Fruit fly (Drosophila melanogaster) whole organism, embryonic: Measurements from ENCODE around the gene Sec61alpha.

ENCODE experiments used
- CG10543 ChIP-seq: fragments of 200-800 bp; sonication (Bioruptor generic); optimal IDR thresholded peaks from 3 replicates; lab custom pipeline; 2017; ENCODE audit warnings: missing biosample characterization, mild to moderate bottlenecking, missing genetic modification characterization, moderate library complexity
- CG10959 ChIP-seq: fragments of 200-800 bp; sonication (Bioruptor generic); IDR thresholded peaks from 2 replicates; pipeline ENCODE4 v1.3.6; 2022; ENCODE audit warnings: missing biosample characterization, missing genetic modification characterization
- CG12219 ChIP-seq: fragments of 200-800 bp; sonication (Bioruptor generic); optimal IDR thresholded peaks from 3 replicates; lab custom pipeline; 2018; ENCODE audit warnings: missing biosample characterization, mild to moderate bottlenecking, missing genetic modification characterization
- CG12299 ChIP-seq: fragments of 200-800 bp; sonication (Bioruptor generic); optimal IDR thresholded peaks from 2 replicates; lab custom pipeline; 2018; ENCODE audit warnings: missing biosample characterization, mild to moderate bottlenecking, missing genetic modification characterization
- CG12391 ChIP-seq: fragments of 200-800 bp; sonication (Bioruptor generic); optimal IDR thresholded peaks from 3 replicates; lab custom pipeline; 2018; ENCODE audit warnings: missing biosample characterization, mild to moderate bottlenecking, missing genetic modification characterization, moderate library complexity
- CG14441 ChIP-seq: fragments of 200-800 bp; sonication (Bioruptor generic); IDR thresholded peaks from 2 replicates; pipeline ENCODE4 v1.3.6; 2022; ENCODE audit warnings: missing biosample characterization, missing genetic modification characterization
- CG15479 ChIP-seq: fragments of 200-800 bp; sonication (Bioruptor generic); optimal IDR thresholded peaks from 3 replicates; lab custom pipeline; 2019; ENCODE audit warnings: missing biosample characterization, mild to moderate bottlenecking, missing genetic modification characterization, moderate library complexity
- CG17568 ChIP-seq: fragments of 200-800 bp; sonication (Bioruptor generic); optimal IDR thresholded peaks from 2 replicates; lab custom pipeline; 2018; ENCODE audit warnings: missing biosample characterization, mild to moderate bottlenecking, missing genetic modification characterization, moderate library complexity
- CG1792 ChIP-seq: fragments of 200-800 bp; sonication (Bioruptor generic); optimal IDR thresholded peaks from 2 replicates; lab custom pipeline; 2016; ENCODE audit warnings: missing biosample characterization, missing genetic modification characterization
- CG1832 ChIP-seq: fragments of 200-800 bp; sonication (Bioruptor generic); optimal IDR thresholded peaks from 2 replicates; lab custom pipeline; 2017; ENCODE audit warnings: missing biosample characterization, mild to moderate bottlenecking, missing genetic modification characterization, inconsistent platforms
- CG2199 ChIP-seq: fragments of 200-800 bp; sonication (Bioruptor generic); IDR thresholded peaks from 3 replicates; pipeline ENCODE4 v1.3.6; 2022; ENCODE audit warnings: missing biosample characterization, missing genetic modification characterization
- CG30020 ChIP-seq: fragments of 200-800 bp; optimal IDR thresholded peaks from 2 replicates; lab custom pipeline; 2019; ENCODE audit warnings: missing biosample characterization, mild to moderate bottlenecking, missing genetic modification characterization, moderate library complexity
- CG4820 ChIP-seq: fragments of 200-800 bp; sonication (Bioruptor generic); optimal IDR thresholded peaks from 3 replicates; lab custom pipeline; 2016; ENCODE audit warnings: missing biosample characterization, missing genetic modification characterization
- CG5180 ChIP-seq: fragments of 200-800 bp; sonication (Bioruptor generic); optimal IDR thresholded peaks from 3 replicates; lab custom pipeline; 2017; ENCODE audit warnings: missing biosample characterization, missing genetic modification characterization, mild to moderate bottlenecking, moderate library complexity, missing genetic modification reagents
- CG6272 ChIP-seq: fragments of 200-800 bp; sonication (Bioruptor generic); IDR thresholded peaks from 2 replicates; pipeline ENCODE4 v1.3.6; 2022; ENCODE audit warnings: missing biosample characterization, missing genetic modification characterization
- CG7271 ChIP-seq: fragments of 200-800 bp; sonication (Bioruptor generic); optimal IDR thresholded peaks from 2 replicates; lab custom pipeline; 2018; ENCODE audit warnings: missing biosample characterization, mild to moderate bottlenecking, missing genetic modification characterization, moderate library complexity
- CG7357 ChIP-seq: fragments of 200-800 bp; sonication (Bioruptor generic); IDR thresholded peaks from 3 replicates; pipeline ENCODE4 v1.3.6; 2022; ENCODE audit warnings: missing biosample characterization, missing genetic modification characterization
- CG7745 ChIP-seq: fragments of 200-800 bp; sonication (Bioruptor generic); optimal IDR thresholded peaks from 2 replicates; lab custom pipeline; 2018; ENCODE audit warnings: missing biosample characterization, mild to moderate bottlenecking, missing genetic modification characterization, moderate library complexity
- CG8290 ChIP-seq, 3 experiments: fragments of 200-800 bp; sonication (Bioruptor generic); optimal IDR thresholded peaks; 2 replicates each; lab custom pipeline; 2016 to 2019; ENCODE audit warnings: missing biosample characterization in 3 of 3, missing genetic modification characterization in 3 of 3, mild to moderate bottlenecking in 2 of 3, moderate library complexity in 1 of 3
- D19A ChIP-seq: fragments of 200-800 bp; optimal IDR thresholded peaks from 3 replicates; lab custom pipeline; 2019; ENCODE audit warnings: missing biosample characterization, mild to moderate bottlenecking, missing genetic modification characterization, moderate library complexity
- Elba2 ChIP-seq: fragments of 200-800 bp; sonication (Bioruptor generic); optimal IDR thresholded peaks from 3 replicates; lab custom pipeline; 2016; ENCODE audit warnings: missing biosample characterization, missing genetic modification characterization
- HLHmδ ChIP-seq: fragments of 200-800 bp; sonication (Bioruptor generic); optimal IDR thresholded peaks from 2 replicates; lab custom pipeline; 2018; ENCODE audit warnings: missing biosample characterization, mild to moderate bottlenecking, missing genetic modification characterization, moderate library complexity
- Med ChIP-seq: fragments of 200-800 bp; sonication (Bioruptor generic); peaks from one replicate; lab custom pipeline; 2016; ENCODE audit warnings: missing biosample characterization, missing genetic modification characterization, mild to moderate bottlenecking, inconsistent platforms, moderate library complexity
- NC2α ChIP-seq: fragments of 200-800 bp; sonication (Bioruptor generic); optimal IDR thresholded peaks from 2 replicates; lab custom pipeline; 2016; ENCODE audit warnings: missing biosample characterization, missing genetic modification characterization
- NfI ChIP-seq: fragments of 200-800 bp; sonication (Bioruptor generic); optimal IDR thresholded peaks from 3 replicates; lab custom pipeline; 2018; ENCODE audit warnings: missing biosample characterization, mild to moderate bottlenecking, missing genetic modification characterization, moderate library complexity
- Rfx ChIP-seq: fragments of 200-800 bp; sonication (Bioruptor generic); IDR thresholded peaks from 2 replicates; pipeline ENCODE4 v1.3.6; 2022; ENCODE audit warnings: missing biosample characterization, missing genetic modification characterization
- bigmax ChIP-seq: fragments of 200-800 bp; sonication (Bioruptor generic); optimal IDR thresholded peaks from 2 replicates; lab custom pipeline; 2018; ENCODE audit warnings: missing biosample characterization, mild to moderate bottlenecking, missing genetic modification characterization
- cas ChIP-seq: fragments of 200-800 bp; sonication (Bioruptor generic); IDR thresholded peaks from 2 replicates; pipeline ENCODE4 v1.3.6; 2022; ENCODE audit warnings: missing biosample characterization, missing genetic modification characterization
- eve ChIP-seq, 2 experiments: fragments of >200 bp; optimal IDR thresholded peaks; 2 replicates each; lab custom pipeline; 2017; ENCODE audit warnings: missing biosample characterization in 2 of 2, missing genetic modification characterization in 2 of 2
- exex ChIP-seq: fragments of 200-800 bp; sonication (Bioruptor generic); optimal IDR thresholded peaks from 4 replicates; lab custom pipeline; 2018; ENCODE audit warnings: missing biosample characterization, mild to moderate bottlenecking, missing genetic modification characterization, moderate library complexity
- fd64A ChIP-seq: fragments of 200-800 bp; sonication (Bioruptor generic); optimal IDR thresholded peaks from 3 replicates; lab custom pipeline; 2018; ENCODE audit warnings: missing biosample characterization, mild to moderate bottlenecking, missing genetic modification characterization
- insv ChIP-seq, 2 experiments: fragments of 200-800 bp; sonication (Bioruptor generic); optimal IDR thresholded peaks; 3 replicates each; lab custom pipeline; 2016 to 2018; ENCODE audit warnings: missing biosample characterization in 2 of 2, missing genetic modification characterization in 2 of 2
- ken ChIP-seq: fragments of 200-800 bp; sonication (Bioruptor generic); IDR thresholded peaks from 3 replicates; pipeline ENCODE4 v1.3.6; 2022; ENCODE audit warnings: missing biosample characterization, missing genetic modification characterization
- lab ChIP-seq: fragments of 200-800 bp; sonication (Bioruptor generic); optimal IDR thresholded peaks from 3 replicates; lab custom pipeline; 2017; ENCODE audit warnings: missing biosample characterization, missing genetic modification characterization, mild to moderate bottlenecking, moderate library complexity, missing genetic modification reagents
- mirr ChIP-seq: fragments of 200-800 bp; sonication (Bioruptor generic); optimal IDR thresholded peaks from 3 replicates; lab custom pipeline; 2018; ENCODE audit warnings: missing biosample characterization, mild to moderate bottlenecking, missing genetic modification characterization
- nerfin-1 ChIP-seq: fragments of 200-800 bp; sonication (Bioruptor generic); optimal IDR thresholded peaks from 3 replicates; lab custom pipeline; 2019; ENCODE audit warnings: missing biosample characterization, mild to moderate bottlenecking, missing genetic modification characterization, moderate library complexity
- oc ChIP-seq: fragments of 200-800 bp; sonication (Bioruptor generic); optimal IDR thresholded peaks from 2 replicates; lab custom pipeline; 2018; ENCODE audit warnings: missing biosample characterization, mild to moderate bottlenecking, missing genetic modification characterization, moderate library complexity
- onecut ChIP-seq: fragments of 200-800 bp; sonication (Bioruptor generic); IDR thresholded peaks from 2 replicates; pipeline ENCODE4 v1.3.6; 2022; ENCODE audit warnings: missing biosample characterization, missing genetic modification characterization
- otp ChIP-seq: fragments of 200-800 bp; sonication (Bioruptor generic); IDR thresholded peaks from 3 replicates; pipeline ENCODE4, ENCODE4 v1.3.6; 2022; ENCODE audit warnings: missing biosample characterization, missing genetic modification characterization
- sd ChIP-seq: fragments of 200-800 bp; sonication (Bioruptor generic); optimal IDR thresholded peaks from 3 replicates; lab custom pipeline; 2018; ENCODE audit warnings: missing biosample characterization, mild to moderate bottlenecking, missing genetic modification characterization, moderate library complexity
- sim ChIP-seq: fragments of 200-800 bp; sonication (Bioruptor generic); IDR thresholded peaks from 2 replicates; pipeline ENCODE4 v1.3.6; 2022; ENCODE audit warnings: missing biosample characterization, missing genetic modification characterization
- sob ChIP-seq: fragments of 200-800 bp; sonication (Bioruptor generic); IDR thresholded peaks from 2 replicates; pipeline ENCODE4 v1.3.6; 2022; ENCODE audit warnings: missing biosample characterization, missing genetic modification characterization
- sr ChIP-seq: fragments of 200-800 bp; sonication (Bioruptor generic); IDR thresholded peaks from 3 replicates; pipeline ENCODE4 v1.3.6; 2022; ENCODE audit warnings: missing biosample characterization, missing genetic modification characterization
- ssp ChIP-seq: fragments of 200-800 bp; sonication (Bioruptor generic); IDR thresholded peaks from 2 replicates; pipeline ENCODE4 v1.3.6; 2022; ENCODE audit warnings: missing biosample characterization, missing genetic modification characterization
- vvl ChIP-seq: fragments of 200-800 bp; sonication (Bioruptor generic); IDR thresholded peaks from 2 replicates; pipeline ENCODE4 v1.3.6; 2022; ENCODE audit warnings: missing biosample characterization, missing genetic modification characterization

The Sec61alpha gene

DNA sequence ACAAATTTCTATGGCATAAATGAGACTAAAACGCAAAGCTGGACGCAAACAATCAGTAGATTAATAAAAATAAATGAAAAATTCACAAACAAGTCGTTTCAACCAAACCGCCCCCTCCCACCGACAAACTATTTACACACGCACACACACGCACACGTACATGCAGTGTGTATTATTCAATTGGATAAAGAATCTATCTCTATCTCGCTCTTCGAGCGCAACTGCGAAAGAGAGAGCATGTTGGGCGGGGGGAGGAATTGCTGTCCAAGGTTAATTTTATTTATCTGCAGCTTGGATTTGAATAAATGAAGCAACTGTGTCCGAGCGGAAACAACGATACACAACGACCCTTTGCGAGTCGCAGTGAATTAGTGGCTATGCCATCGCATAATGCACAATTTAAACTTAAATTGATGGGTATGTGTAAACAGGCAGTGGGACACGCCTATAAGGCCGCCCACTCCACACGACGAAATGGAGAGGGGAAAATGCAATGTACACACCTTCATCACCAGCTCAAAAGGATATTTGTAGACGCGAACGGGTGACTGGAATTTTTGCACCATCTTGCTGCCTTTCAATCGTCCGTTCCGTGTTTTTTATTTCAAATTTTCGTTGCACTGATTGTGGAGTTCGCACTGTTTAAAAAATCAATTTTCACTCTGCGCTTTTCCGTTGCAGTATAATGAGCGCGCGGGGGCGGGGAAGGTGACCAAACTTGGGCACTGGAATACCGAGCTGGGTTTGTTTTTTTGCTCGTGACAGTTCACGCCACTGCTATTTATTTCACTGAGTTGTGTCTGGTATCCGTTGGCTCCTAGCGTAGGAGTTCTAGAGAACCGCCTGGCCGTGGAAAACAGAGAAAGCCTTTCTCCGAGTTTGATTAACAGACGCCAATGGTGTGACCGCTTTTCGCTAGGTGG lies 25.1 kb downstream of the Sec61alpha start, which contains the start of gene retm (continued):
- TF ChIP-seq cas (GFP tag; lab: Robert Waterston, UW) (no peak), otp (GFP tag; lab: Robert Waterston, UW) (no peak), CG7271 (tag; lab: Kevin White, UChicago) (peak; percentile 20), ssp (peak; percentile 91), sim (GFP tag; lab: Robert Waterston, UW) (no peak), bigmax (GFP tag; lab: Kevin White, UChicago) (peak; percentile 52), D19A (tag; lab: Kevin White, UChicago) (peak; percentile 14), CG2199 (GFP tag; lab: Robert Waterston, UW) (0 out of 3 replicates have a peak, but pooled peaks have one; percentile 19), NfI (peak; percentile 9), CG7357 (GFP tag; lab: Robert Waterston, UW) (peak; percentile 91), oc (tag; lab: Kevin White, UChicago) (peak; percentile 37), lab (peak; percentile 54), nerfin-1 (tag; lab: Kevin White, UChicago) (peak; percentile 48), exex (tag; lab: Kevin White, UChicago) (peak; percentile 15), CG30020 (tag; lab: Kevin White, UChicago) (peak; percentile 50), vvl (GFP tag; lab: Robert Waterston, UW) (peak; percentile 42; the same call in 1 of the 2 replicates), sr (GFP tag; lab: Robert Waterston, UW) (no peak), onecut (GFP tag; lab: Robert Waterston, UW) (peak; percentile 31), sob (peak; percentile 30; the same call in 1 of the 2 replicates), CG6272 (no peak), fd64A (GFP tag; lab: Kevin White, UChicago) (peak; percentile 19), Med (GFP tag; lab: Kevin White, UChicago) (no peak), HLHmδ (GFP tag; lab: Kevin White, UChicago) (peak; percentile 50), CG12391 (peak; percentile 8), CG12299 (tag; lab: Kevin White, UChicago) (peak; percentile 42), CG10543 (peak; percentile 53), CG5180 (peak; percentile 72), Rfx (GFP tag; lab: Robert Waterston, UW) (peak; percentile 23; the same call in 1 of the 2 replicates), CG12219 (peak; percentile 37), CG1832 (peak; percentile 79), sd (tag; lab: Kevin White, UChicago) (peak; percentile 71), CG15479 (GFP tag; lab: Kevin White, UChicago) (peak; percentile 91), CG7745 (tag; lab: Kevin White, UChicago) (peak; percentile 57), eve (GFP tag; optimal IDR thresholded peaks at IDR 0.05; lab: Kevin White, UChicago) (no peak), NC2α (GFP tag; lab: Kevin White, UChicago) (no peak), CG10959 (GFP tag; lab: Robert Waterston, UW) (no peak), ken (GFP tag; lab: Robert Waterston, UW) (0 out of 3 replicates have a peak, but pooled peaks have one; percentile 4), CG4820 (no peak), CG1792 (GFP tag; lab: Kevin White, UChicago) (no peak), Elba2 (GFP tag; lab: Kevin White, UChicago) (peak; percentile 27), insv (GFP tag; optimal IDR thresholded peaks at IDR 0.05; lab: Kevin White, UChicago) (peak in 1 of 2 experiments; percentile 24), mirr (peak; percentile 53), CG8290 (GFP tag; optimal IDR thresholded peaks at IDR 0.05; lab: Kevin White, UChicago) (no peak), CG8290 (tag; optimal IDR thresholded peaks at IDR 0.05; lab: Kevin White, UChicago) (peak in 1 of 2 experiments; percentile 33), CG14441 (no peak), CG17568 (GFP tag; lab: Kevin White, UChicago) (peak; percentile 39)
